Worm (Caenorhabditis elegans): ENCODE results near the gene srj-54.

DNA sequence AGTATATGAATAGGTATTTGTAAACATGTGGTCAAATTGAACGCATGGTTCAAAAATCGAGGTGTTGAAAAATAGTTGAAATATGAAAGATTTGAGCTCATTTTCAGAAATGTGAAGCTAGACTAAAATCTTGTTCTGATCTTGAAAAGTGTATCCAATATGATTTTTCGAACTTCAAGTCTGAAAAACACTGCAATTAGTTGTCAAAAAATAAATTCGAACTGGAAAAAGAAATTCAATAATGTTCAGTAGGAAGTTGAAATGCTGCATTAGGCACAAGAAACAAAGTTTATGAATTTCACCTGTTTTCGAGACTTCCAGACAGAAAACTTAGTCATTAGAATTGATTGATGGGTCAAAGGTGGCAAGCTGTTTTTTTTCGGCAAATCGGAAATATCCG is 1.9 kb upstream of the srj-54 start, which contains the start of gene srh-270:
- TF ChIP-seq T22C8.4 (GFP tag; IDR thresholded peaks at IDR 0.05) = no peak
- no peak for TF ChIP-seq ztf-23 (GFP tag; IDR thresholded peaks at IDR 0.05)
- no peak for TF ChIP-seq med-1 (GFP tag; optimal IDR thresholded peaks at IDR 0.05; ENCODE audit: insufficient read depth)
- TF ChIP-seq tab-1 (GFP tag; IDR thresholded peaks at IDR 0.05) = no peak
- TF ChIP-seq klf-2 (GFP tag; conservative IDR thresholded peaks at IDR 0.05) = no peak
- no peak for TF ChIP-seq cog-1 (tag; optimal IDR thresholded peaks at IDR 0.05)
- no peak for TF ChIP-seq ztf-29 (GFP tag; IDR thresholded peaks at IDR 0.05)
